Fruit fly (Drosophila melanogaster): ENCODE measurements around the gene tws.

DNA sequence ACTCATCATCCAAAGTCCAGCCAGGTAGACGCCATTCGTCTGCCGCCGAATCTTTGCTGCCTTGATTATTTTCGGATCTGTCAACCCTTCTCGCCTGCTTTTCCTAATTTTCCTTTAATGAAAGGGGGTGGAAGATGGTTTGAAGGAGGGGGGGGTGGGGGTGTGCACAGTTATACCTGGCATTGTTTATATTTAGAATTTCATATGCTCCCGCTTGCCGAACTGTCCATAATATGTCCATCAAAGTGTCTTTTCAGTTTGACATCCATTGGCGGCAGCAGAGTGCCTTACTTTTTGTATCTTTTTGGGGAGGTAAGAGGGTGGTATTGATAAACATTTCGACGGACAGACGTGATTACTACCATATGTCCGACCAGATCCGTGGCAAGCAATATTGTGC lies 1.8 kb downstream of the tws start:
- TF ChIP-seq Blimp-1 (GFP tag; optimal IDR thresholded peaks at IDR 0.05) (no peak), Ets96B (tag; optimal IDR thresholded peaks at IDR 0.05) (no peak), Hr39 (GFP tag; optimal IDR thresholded peaks at IDR 0.05) (no peak), svp (GFP tag) (no peak), Lpt (GFP tag; optimal IDR thresholded peaks at IDR 0.05) (no peak), Gug (GFP tag; IDR thresholded peaks at IDR 0.05) (no peak), achi (GFP tag; optimal IDR thresholded peaks at IDR 0.05) (no peak), CG32006 (GFP tag; optimal IDR thresholded peaks at IDR 0.05) (no peak), CG6854 (GFP tag; optimal IDR thresholded peaks at IDR 0.05) (no peak), CG3919 (GFP tag; optimal IDR thresholded peaks at IDR 0.05) (no peak), topi (GFP tag; optimal IDR thresholded peaks at IDR 0.05) (no peak), Smox (GFP tag; optimal IDR thresholded peaks at IDR 0.05) (no peak), OdsH (GFP tag; optimal IDR thresholded peaks at IDR 0.05) (no peak), Sox102F (GFP tag; optimal IDR thresholded peaks at IDR 0.05) (no peak)

All from whole organism, prepupa.